ENCODE assay signal across 3 worm cellular contexts in the genomic region with DNA sequence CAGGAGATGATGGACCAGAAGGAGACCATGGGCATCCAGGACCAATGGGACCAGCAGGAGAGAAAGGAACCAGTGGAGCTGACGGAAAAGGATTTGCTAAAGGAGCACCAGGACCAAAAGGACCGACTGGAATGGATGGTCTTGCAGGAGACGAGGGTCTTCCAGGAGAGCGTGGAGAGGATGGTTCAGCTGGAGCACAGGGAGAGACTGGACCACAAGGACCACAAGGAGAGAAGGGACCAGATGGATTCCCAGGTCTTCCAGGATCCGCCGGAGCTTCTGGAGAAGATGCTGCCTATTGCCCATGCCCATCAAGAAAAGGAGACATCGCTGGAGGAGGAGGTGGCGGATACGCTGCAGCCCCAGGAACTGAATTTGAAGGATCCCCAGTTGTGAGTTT.
TF ChIP-seq lines count a peak whose summit lies in the region.

No protein-coding gene starts in this region.

TF ChIP-seq in whole organism, L4 larva, 104 proteins besides CTCF, POLR2A, EP300 and RAD21:
- TF ChIP-seq ceh-82 (tag; optimal IDR thresholded peaks at IDR 0.05; lab: Kevin White, UChicago) (no peak), set-16 (GFP tag; IDR thresholded peaks at IDR 0.05; lab: Robert Waterston, UW) (peak; percentile 70), unc-62 (GFP tag; optimal IDR thresholded peaks at IDR 0.05 in 1 of 2; lab: Kevin White, UChicago) (peak in 1 of 2 experiments; percentile 79), unc-62 (tag; optimal IDR thresholded peaks at IDR 0.05; lab: Kevin White, UChicago) (no peak), F49E8.2 (tag; optimal IDR thresholded peaks at IDR 0.05; lab: Kevin White, UChicago; ENCODE audit: borderline replicate concordance) (no peak)
TF ChIP-seq in whole organism, L4 larva: peak in this region for 2.

TF ChIP-seq in whole organism, late embryonic, 69 proteins besides CTCF, POLR2A, EP300 and RAD21:
- TF ChIP-seq syd-9 (tag; optimal IDR thresholded peaks at IDR 0.05; lab: Kevin White, UChicago) (peak; percentile 14), ceh-30 (tag; optimal IDR thresholded peaks at IDR 0.05; lab: Kevin White, UChicago) (no peak)

TF ChIP-seq in whole organism, young adult, 124 proteins besides CTCF, POLR2A, EP300 and RAD21:
- TF ChIP-seq lin-40 (tag; optimal IDR thresholded peaks at IDR 0.05; lab: Kevin White, UChicago), result no peak
- TF ChIP-seq zfh-2 (GFP tag; conservative IDR thresholded peaks at IDR 0.05; lab: Robert Waterston, UW), result 0 out of 2 replicates have a peak, but pooled peaks have one; percentile 21
- TF ChIP-seq sea-2 (GFP tag; IDR thresholded peaks at IDR 0.05; lab: Robert Waterston, UW), result no peak
- peak; percentile 31; the same call in 1 of the 2 replicates for TF ChIP-seq egrh-3 (GFP tag; IDR thresholded peaks at IDR 0.05; lab: Robert Waterston, UW)
